Worm (Caenorhabditis elegans) whole organism, mixed stage, embryonic: Measurements from ENCODE around the gene ZK507.1.

Experiments
- elt-3 ChIP-seq: fragments of 150-350 bp; optimal IDR thresholded peaks from 2 replicates; lab custom pipeline; 2014; ENCODE audit warnings: missing biosample characterization, missing genetic modification characterization
- nhr-12 ChIP-seq: fragments of 150-350 bp; optimal IDR thresholded peaks from 2 replicates; lab custom pipeline; 2014; ENCODE audit warnings: missing biosample characterization, missing genetic modification characterization
- ztf-11 ChIP-seq: fragments of 150-350 bp; optimal IDR thresholded peaks from 2 replicates; lab custom pipeline; 2014; ENCODE audit warnings: missing biosample characterization, missing genetic modification characterization

DNA sequence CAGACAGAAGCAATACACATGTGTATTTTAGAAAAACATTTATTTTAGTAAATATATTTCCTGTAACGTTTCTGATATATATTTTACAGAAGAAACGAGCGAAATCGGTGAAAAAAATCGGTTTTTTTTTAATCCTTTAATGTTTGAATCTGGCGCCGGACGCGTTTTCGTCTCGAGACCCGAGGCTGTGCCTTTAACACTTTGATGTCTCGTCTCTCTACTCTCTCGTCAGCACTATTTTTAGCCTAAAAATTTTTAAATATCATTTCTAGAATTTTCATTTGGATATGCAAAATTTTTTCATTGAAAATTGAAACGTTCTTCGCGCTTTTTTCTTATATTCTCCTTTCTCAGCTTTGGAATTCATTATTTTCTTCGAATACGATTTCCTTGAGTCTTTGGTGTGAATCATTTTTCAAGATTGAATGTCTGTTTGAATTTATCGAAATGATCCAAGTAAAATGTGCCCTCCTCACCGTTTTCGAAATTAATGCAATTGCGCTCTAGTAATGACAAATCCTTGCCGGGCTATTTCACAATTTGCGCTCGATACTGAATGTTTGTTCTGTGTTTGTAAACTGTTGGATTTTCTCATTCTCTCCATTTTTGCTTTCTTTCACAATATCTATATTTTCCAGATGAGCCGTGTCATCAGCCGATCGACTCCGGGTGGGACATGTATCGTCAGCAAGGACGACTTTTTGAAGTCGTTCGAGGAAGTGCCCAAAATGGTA, 46.5 kb downstream of the ZK507.1 start, which contains the start of gene cls-2:
- no peak for TF ChIP-seq elt-3 (tag; lab: Kevin White, UChicago)
- no peak for TF ChIP-seq ztf-11 (tag; lab: Kevin White, UChicago)
- TF ChIP-seq nhr-12 (tag; lab: Kevin White, UChicago), result no peak
